Fruit fly (Drosophila melanogaster) whole organism, embryonic: ENCODE data around the gene Nse4.

ENCODE experiments used
- CG10959 ChIP-seq: fragments of 200-800 bp; sonication (Bioruptor generic); IDR thresholded peaks from 2 replicates; pipeline ENCODE4 v1.3.6; 2022; ENCODE audit warnings: missing biosample characterization, missing genetic modification characterization
- CG12104 ChIP-seq: fragments of 200-800 bp; sonication (Bioruptor generic); optimal IDR thresholded peaks from 3 replicates; lab custom pipeline; 2016; ENCODE audit warnings: missing biosample characterization, missing genetic modification characterization
- CG12219 ChIP-seq: fragments of 200-800 bp; sonication (Bioruptor generic); optimal IDR thresholded peaks from 3 replicates; lab custom pipeline; 2018; ENCODE audit warnings: missing biosample characterization, mild to moderate bottlenecking, missing genetic modification characterization
- CG15479 ChIP-seq: fragments of 200-800 bp; sonication (Bioruptor generic); optimal IDR thresholded peaks from 3 replicates; lab custom pipeline; 2019; ENCODE audit warnings: missing biosample characterization, mild to moderate bottlenecking, missing genetic modification characterization, moderate library complexity
- CG16813 ChIP-seq: fragments of 200-800 bp; sonication (Bioruptor generic); IDR thresholded peaks from 3 replicates; pipeline ENCODE4 v1.3.6; 2022; ENCODE audit warnings: missing biosample characterization, missing genetic modification characterization; ENCODE audit not compliant: partially characterized antibody
- CG17186 ChIP-seq: fragments of 200-800 bp; sonication (Bioruptor generic); optimal IDR thresholded peaks from 3 replicates; lab custom pipeline; 2017; ENCODE audit warnings: missing biosample characterization, missing genetic modification reagents, missing genetic modification characterization
- CG17361 ChIP-seq: fragments of 200-800 bp; sonication (Bioruptor generic); IDR thresholded peaks from 3 replicates; pipeline ENCODE4 v1.3.6; 2022; ENCODE audit warnings: missing biosample characterization, missing genetic modification characterization
- CG18599 ChIP-seq: fragments of 200-800 bp; sonication (Bioruptor generic); optimal IDR thresholded peaks from 3 replicates; lab custom pipeline; 2017; ENCODE audit warnings: missing biosample characterization, missing genetic modification characterization, mild to moderate bottlenecking, moderate library complexity, missing genetic modification reagents
- CG2875 ChIP-seq: fragments of 200-800 bp; sonication (Bioruptor generic); optimal IDR thresholded peaks from 2 replicates; lab custom pipeline; 2017; ENCODE audit warnings: missing biosample characterization, mild to moderate bottlenecking, missing genetic modification characterization, missing genetic modification reagents
- CG30403 ChIP-seq: fragments of 200-800 bp; sonication (Bioruptor generic); optimal IDR thresholded peaks from 3 replicates; lab custom pipeline; 2016; ENCODE audit warnings: missing biosample characterization, missing genetic modification characterization
- CG3065 ChIP-seq: fragments of 200-800 bp; sonication (Bioruptor generic); optimal IDR thresholded peaks from 2 replicates; lab custom pipeline; 2016; ENCODE audit warnings: missing biosample characterization, missing genetic modification characterization
- CG31388 ChIP-seq: fragments of 200-800 bp; sonication (Bioruptor generic); optimal IDR thresholded peaks from 2 replicates; lab custom pipeline; 2016; ENCODE audit warnings: missing biosample characterization, missing genetic modification characterization
- CG34224 ChIP-seq: fragments of 200-800 bp; sonication (Bioruptor generic); IDR thresholded peaks from 3 replicates; pipeline ENCODE4 v1.3.6; 2022; ENCODE audit warnings: missing biosample characterization, missing genetic modification characterization; ENCODE audit not compliant: partially characterized antibody
- CG4730 ChIP-seq: fragments of 200-800 bp; sonication (Bioruptor generic); IDR thresholded peaks from 2 replicates; pipeline ENCODE4 v1.3.6; 2022; ENCODE audit warnings: missing biosample characterization, missing genetic modification characterization
- CG6175 ChIP-seq: fragments of 200-800 bp; sonication (Bioruptor generic); IDR thresholded peaks from 3 replicates; pipeline ENCODE4 v1.3.6; 2022; ENCODE audit warnings: missing biosample characterization, missing genetic modification characterization
- CG7372 ChIP-seq: fragments of 200-800 bp; sonication (Bioruptor generic); IDR thresholded peaks from 2 replicates; pipeline ENCODE4 v1.3.6; 2022; ENCODE audit warnings: missing biosample characterization, missing genetic modification characterization
- CoRest ChIP-seq: fragments of 200-800 bp; sonication (Bioruptor generic); optimal IDR thresholded peaks from 3 replicates; lab custom pipeline; 2018; ENCODE audit warnings: missing biosample characterization, mild to moderate bottlenecking, missing genetic modification characterization, moderate library complexity
- Dek ChIP-seq: fragments of 200-800 bp; sonication (Bioruptor generic); optimal IDR thresholded peaks from 3 replicates; lab custom pipeline; 2019; ENCODE audit warnings: missing biosample characterization, mild to moderate bottlenecking, missing genetic modification characterization, moderate library complexity
- Dll ChIP-seq: fragments of 200-800 bp; sonication (Bioruptor generic); IDR thresholded peaks from 4 replicates; pipeline ENCODE4 v1.3.6; 2022; ENCODE audit warnings: missing biosample characterization, missing genetic modification characterization; ENCODE audit not compliant: partially characterized antibody
- Doc2 ChIP-seq: fragments of 200-800 bp; sonication (Bioruptor generic); IDR thresholded peaks from 2 replicates; pipeline ENCODE4 v1.3.6; 2022; ENCODE audit warnings: missing biosample characterization, missing genetic modification characterization
- Doc3 ChIP-seq: fragments of 200-800 bp; sonication (Bioruptor generic); IDR thresholded peaks from 3 replicates; pipeline ENCODE4 v1.3.6; 2022; ENCODE audit warnings: missing biosample characterization, missing genetic modification characterization; ENCODE audit not compliant: partially characterized antibody
- Dref ChIP-seq: fragments of 200-800 bp; sonication (Bioruptor generic); IDR thresholded peaks from 2 replicates; pipeline ENCODE4 v1.3.6; 2022; ENCODE audit warnings: missing biosample characterization, missing genetic modification characterization
- E2f2 ChIP-seq: fragments of 200-800 bp; sonication (Bioruptor generic); IDR thresholded peaks from 2 replicates; pipeline ENCODE4 v1.3.6; 2022; ENCODE audit warnings: missing biosample characterization, missing genetic modification characterization
- Fer3 ChIP-seq: fragments of 200-800 bp; sonication (Bioruptor generic); optimal IDR thresholded peaks from 2 replicates; lab custom pipeline; 2018; ENCODE audit warnings: missing biosample characterization, mild to moderate bottlenecking, missing genetic modification characterization, moderate library complexity
- Hmr ChIP-seq: fragments of 200-800 bp; sonication (Bioruptor generic); optimal IDR thresholded peaks from 3 replicates; lab custom pipeline; 2017; ENCODE audit warnings: mild to moderate bottlenecking, missing biosample characterization, missing genetic modification reagents, missing genetic modification characterization
- MBD-R2 ChIP-seq: fragments of 200-800 bp; sonication (Bioruptor generic); IDR thresholded peaks from 2 replicates; pipeline ENCODE4 v1.3.6; 2022; ENCODE audit warnings: missing biosample characterization, missing genetic modification characterization
- Mes4 ChIP-seq: fragments of 200-800 bp; sonication (Bioruptor generic); optimal IDR thresholded peaks from 2 replicates; lab custom pipeline; 2016; ENCODE audit warnings: missing biosample characterization, missing genetic modification characterization
- Opbp ChIP-seq: fragments of 200-800 bp; sonication (Bioruptor generic); IDR thresholded peaks from 3 replicates; pipeline ENCODE4 v1.3.6; 2022; ENCODE audit warnings: missing biosample characterization, missing genetic modification characterization; ENCODE audit not compliant: partially characterized antibody
- Optix ChIP-seq: fragments of 200-800 bp; sonication (Bioruptor generic); IDR thresholded peaks from 3 replicates; pipeline ENCODE4 v1.3.6; 2022; ENCODE audit warnings: missing biosample characterization, missing genetic modification characterization
- Scr ChIP-seq: fragments of 200-800 bp; sonication (Bioruptor generic); IDR thresholded peaks from 2 replicates; pipeline ENCODE4 v1.3.6; 2022; ENCODE audit warnings: missing biosample characterization, missing genetic modification characterization; ENCODE audit not compliant: partially characterized antibody
- Side ChIP-seq: fragments of 200-800 bp; sonication (Bioruptor generic); optimal IDR thresholded peaks from 2 replicates; lab custom pipeline; 2016; ENCODE audit warnings: missing biosample characterization, missing genetic modification characterization
- Taf1 ChIP-seq: fragments of 200-800 bp; sonication (Bioruptor generic); IDR thresholded peaks from 2 replicates; pipeline ENCODE4 v1.3.6; 2022; ENCODE audit warnings: missing biosample characterization, missing genetic modification characterization
- Usf ChIP-seq: fragments of 200-800 bp; sonication (Bioruptor generic); optimal IDR thresholded peaks from 2 replicates; lab custom pipeline; 2017; ENCODE audit warnings: missing genotype, missing biosample characterization, missing genetic modification characterization
- YL-1 ChIP-seq: fragments of 200-800 bp; sonication (Bioruptor generic); optimal IDR thresholded peaks from 3 replicates; lab custom pipeline; 2017; ENCODE audit warnings: missing biosample characterization, mild to moderate bottlenecking, missing genetic modification characterization
- abd-A ChIP-seq: fragments of 200-800 bp; sonication (Bioruptor generic); optimal IDR thresholded peaks from 3 replicates; lab custom pipeline; 2019; ENCODE audit warnings: missing biosample characterization, mild to moderate bottlenecking, missing genetic modification characterization, moderate library complexity
- ase ChIP-seq: fragments of 200-800 bp; sonication (Bioruptor generic); IDR thresholded peaks from 3 replicates; pipeline ENCODE4 v1.3.6; 2022; ENCODE audit warnings: missing biosample characterization, missing genetic modification characterization
- bbx ChIP-seq: fragments of 200-800 bp; sonication (Bioruptor generic); IDR thresholded peaks from 2 replicates; pipeline ENCODE4 v1.3.6; 2022; ENCODE audit warnings: missing biosample characterization, missing genetic modification characterization; ENCODE audit not compliant: partially characterized antibody
- gsb-n ChIP-seq: fragments of 200-800 bp; sonication (Bioruptor generic); optimal IDR thresholded peaks from 3 replicates; lab custom pipeline; 2018; ENCODE audit warnings: missing biosample characterization, mild to moderate bottlenecking, missing genetic modification characterization
- ind ChIP-seq: fragments of 200-800 bp; sonication (Bioruptor generic); optimal IDR thresholded peaks from 3 replicates; lab custom pipeline; 2016; ENCODE audit warnings: missing biosample characterization, missing genetic modification characterization
- lov ChIP-seq, 2 experiments: fragments of 200-800 bp in 1 of 2; fragments of >200 bp in 1 of 2; sonication (Bioruptor generic) in 1 of 2; IDR thresholded peaks in 1 of 2; optimal IDR thresholded peaks in 1 of 2; 2 replicates in 1 of 2; 3 replicates in 1 of 2; pipeline versions ENCODE4 v1.3.6 to Lab custom; 2017 to 2022; ENCODE audit warnings: missing biosample characterization in 1 of 2, missing genetic modification characterization in 1 of 2
- p53 ChIP-seq: fragments of 200-800 bp; sonication (Bioruptor generic); optimal IDR thresholded peaks from 2 replicates; lab custom pipeline; 2016; ENCODE audit warnings: missing biosample characterization, missing genetic modification characterization
- pros ChIP-seq: fragments of 200-800 bp; sonication (Bioruptor generic); optimal IDR thresholded peaks from 3 replicates; lab custom pipeline; 2019; ENCODE audit warnings: missing biosample characterization, mild to moderate bottlenecking, missing genetic modification characterization, moderate library complexity
- sens ChIP-seq: fragments of 200-800 bp; sonication (Bioruptor generic); peaks from one replicate; lab custom pipeline; 2016; ENCODE audit warnings: missing biosample characterization, missing genetic modification characterization
- sens-2 ChIP-seq: fragments of 200-800 bp; sonication (Bioruptor generic); IDR thresholded peaks from 2 replicates; pipeline ENCODE4 v1.3.6; 2022; ENCODE audit warnings: missing biosample characterization, missing genetic modification characterization
- sob ChIP-seq: fragments of 200-800 bp; sonication (Bioruptor generic); IDR thresholded peaks from 2 replicates; pipeline ENCODE4 v1.3.6; 2022; ENCODE audit warnings: missing biosample characterization, missing genetic modification characterization
- sqz ChIP-seq: fragments of 200-800 bp; sonication (Bioruptor generic); optimal IDR thresholded peaks from 3 replicates; lab custom pipeline; 2018; ENCODE audit warnings: missing biosample characterization, mild to moderate bottlenecking, missing genetic modification characterization
- twi ChIP-seq: fragments of 200-800 bp; optimal IDR thresholded peaks from 2 replicates; lab custom pipeline; 2019; ENCODE audit warnings: missing biosample characterization, mild to moderate bottlenecking, missing genetic modification characterization, moderate library complexity
- unc-4 ChIP-seq: fragments of 200-800 bp; sonication (Bioruptor generic); IDR thresholded peaks from 2 replicates; pipeline ENCODE4 v1.3.6; 2022; ENCODE audit warnings: missing biosample characterization, missing genetic modification characterization; ENCODE audit not compliant: partially characterized antibody
- wor ChIP-seq: fragments of 200-800 bp; sonication (Bioruptor generic); IDR thresholded peaks from 2 replicates; pipeline ENCODE4 v1.3.6; 2022; ENCODE audit warnings: missing biosample characterization, missing genetic modification characterization

Gene Nse4

DNA sequence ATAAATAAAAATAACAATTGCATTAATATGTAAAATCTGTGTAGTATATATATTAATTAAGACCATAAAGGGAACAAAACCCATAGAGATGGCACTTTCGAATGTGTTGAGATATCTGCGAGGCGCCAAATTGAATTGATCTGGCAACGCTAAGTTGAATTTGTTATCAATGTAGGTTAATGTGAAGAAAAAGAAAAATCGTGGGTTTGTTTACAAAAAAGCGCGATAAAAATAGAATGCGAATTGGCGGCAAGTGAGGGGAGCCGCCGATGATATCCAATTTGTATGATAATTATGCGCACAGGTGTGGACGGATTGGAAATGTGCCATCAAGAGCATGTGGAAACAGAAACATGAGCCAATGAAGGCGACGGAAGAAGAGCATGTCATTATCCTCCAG is 40.6 kb downstream of the Nse4 start (continued):
- no peak for TF ChIP-seq Usf (GFP tag; lab: Kevin White, UChicago)
- TF ChIP-seq Fer3 (tag; lab: Kevin White, UChicago): no peak
- no peak for TF ChIP-seq abd-A (tag; lab: Kevin White, UChicago)
- TF ChIP-seq Taf1 (GFP tag; lab: Robert Waterston, UW): no peak
- no peak for TF ChIP-seq sens-2 (GFP tag; lab: Robert Waterston, UW)
- no peak for TF ChIP-seq CG30403
- TF ChIP-seq Optix (GFP tag; lab: Robert Waterston, UW): no peak
- no peak for TF ChIP-seq Mes4 (GFP tag; lab: Kevin White, UChicago)

dm6 chr2L:10483073-10483472 is 43.8 kb downstream of the Nse4 start, which contains the start of gene Grip75:
Grip75 (plus strand) TSS chr2L:10483295.
- TF ChIP-seq CG2875 (GFP tag; lab: Kevin White, UChicago) (no peak), CG6175 (GFP tag; lab: Robert Waterston, UW) (no peak), pros (GFP tag; lab: Kevin White, UChicago) (no peak), p53 (GFP tag; lab: Kevin White, UChicago) (no peak), Dref (peak; percentile 81), sob (GFP tag; lab: Robert Waterston, UW) (no peak), sens (GFP tag; lab: Kevin White, UChicago) (peak; percentile 21), CG10959 (GFP tag; lab: Robert Waterston, UW) (no peak), lov (optimal IDR thresholded peaks at IDR 0.05; lab: Kevin White, UChicago) (no peak), lov (GFP tag; IDR thresholded peaks at IDR 0.05; lab: Robert Waterston, UW) (no peak), Doc2 (GFP tag; lab: Robert Waterston, UW) (no peak), CG12219 (GFP tag; lab: Kevin White, UChicago) (no peak), Scr (peak; percentile 58), Opbp (GFP tag; lab: Robert Waterston, UW) (peak; percentile 57; the same call in 2 of the 3 replicates), CG17361 (no peak), sqz (GFP tag; lab: Kevin White, UChicago) (no peak), Doc3 (GFP tag; lab: Robert Waterston, UW) (peak; percentile 29; the same call in 1 of the 3 replicates), CG7372 (GFP tag; lab: Robert Waterston, UW) (no peak), YL-1 (no peak), Side (GFP tag; lab: Kevin White, UChicago) (no peak), CG3065 (no peak), CG12104 (GFP tag; lab: Kevin White, UChicago) (no peak), CG17186 (GFP tag; lab: Kevin White, UChicago) (peak; percentile 4), CG15479 (GFP tag; lab: Kevin White, UChicago) (peak; percentile 56), unc-4 (GFP tag; lab: Robert Waterston, UW) (peak; percentile 55; the same call in 1 of the 2 replicates), ind (no peak), CG34224 (GFP tag; lab: Robert Waterston, UW) (peak; percentile 66), CoRest (no peak), gsb-n (no peak), Hmr (GFP tag; lab: Kevin White, UChicago) (no peak), ase (GFP tag; lab: Robert Waterston, UW) (no peak), CG16813 (GFP tag; lab: Robert Waterston, UW) (peak; percentile 56; the same call in 2 of the 3 replicates), wor (GFP tag; lab: Robert Waterston, UW) (no peak), CG31388 (GFP tag; lab: Kevin White, UChicago) (no peak), Dek (no peak), CG18599 (GFP tag; lab: Kevin White, UChicago) (no peak), bbx (GFP tag; lab: Robert Waterston, UW) (peak; percentile 62), Dll (GFP tag; lab: Robert Waterston, UW) (peak; percentile 63; the same call in 3 of the 4 replicates), E2f2 (GFP tag; lab: Robert Waterston, UW) (peak; percentile 94), MBD-R2 (GFP tag; lab: Robert Waterston, UW) (peak; percentile 59), twi (tag; lab: Kevin White, UChicago) (peak; percentile 32), Usf (GFP tag; lab: Kevin White, UChicago) (no peak), CG4730 (GFP tag; lab: Robert Waterston, UW) (no peak)
